Worm (Caenorhabditis elegans): ENCODE data around the gene ZK512.1.

Gene ZK512.1

DNA sequence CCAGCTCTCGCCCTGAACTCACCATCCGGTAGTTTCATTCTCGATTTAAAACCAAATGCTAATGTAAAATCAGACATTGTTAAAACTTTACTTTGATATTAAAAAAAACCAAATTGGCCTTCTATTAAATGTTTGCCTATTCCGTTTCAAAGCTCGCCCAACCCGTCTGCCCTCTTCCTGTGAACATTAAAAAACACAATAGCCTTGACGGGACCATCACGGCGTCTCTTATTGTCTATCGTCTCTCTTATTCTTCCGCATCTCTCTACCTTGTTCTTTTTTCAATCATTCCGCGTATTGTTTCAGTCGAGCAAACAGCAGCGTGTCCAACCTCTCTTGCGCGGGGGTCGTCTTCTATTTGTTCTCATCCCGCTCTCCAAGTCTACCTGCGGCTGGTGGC lies at the start of gene ZK512.1:
ZK512.1 (plus strand) TSS at position 301 of the 400 bp plus-strand sequence.
- peak; percentile 24 for TF ChIP-seq pha-4 (tag; optimal IDR thresholded peaks at IDR 0.05)
- peak; percentile 4 for TF ChIP-seq cnd-1 (tag; optimal IDR thresholded peaks at IDR 0.05)
- TF ChIP-seq ham-2 (GFP tag; optimal IDR thresholded peaks at IDR 0.05), result peak; percentile 32
- no peak for TF ChIP-seq unc-120 (tag; optimal IDR thresholded peaks at IDR 0.05; ENCODE audit: poor library complexity, severe bottlenecking)

DNA sequence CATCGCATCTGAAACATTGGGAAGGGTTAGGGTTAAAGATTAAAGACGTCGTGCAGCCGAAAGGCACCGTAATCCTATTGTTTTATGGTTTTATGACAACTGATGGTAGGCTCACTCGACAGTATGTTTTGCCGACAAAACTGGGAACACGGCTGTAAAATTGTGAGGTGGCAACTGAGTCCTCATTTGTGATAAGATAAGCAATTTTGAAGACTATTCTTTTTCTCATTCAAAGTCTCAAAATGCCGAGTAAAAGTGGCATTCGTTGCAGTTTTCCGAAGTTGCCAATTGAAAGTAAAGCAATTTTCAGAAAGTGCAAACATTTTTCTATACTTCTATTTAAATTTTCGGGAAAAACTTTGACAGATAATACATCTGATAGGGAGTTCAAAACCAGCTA lies 45.0 kb upstream of the ZK512.1 start:
- TF ChIP-seq unc-120 (tag; optimal IDR thresholded peaks at IDR 0.05; ENCODE audit: poor library complexity, severe bottlenecking), result no peak
- TF ChIP-seq lin-13 (tag; optimal IDR thresholded peaks at IDR 0.05), result no peak
- no peak for TF ChIP-seq pha-4 (tag; optimal IDR thresholded peaks at IDR 0.05)
- TF ChIP-seq unc-39 (tag; optimal IDR thresholded peaks at IDR 0.05), result no peak
- no peak for TF ChIP-seq sem-2 (GFP tag; optimal IDR thresholded peaks at IDR 0.05)
- TF ChIP-seq unc-62 (GFP tag; optimal IDR thresholded peaks at IDR 0.05), result no peak
- no peak for TF ChIP-seq ham-2 (GFP tag; optimal IDR thresholded peaks at IDR 0.05)
- TF ChIP-seq nhr-76 (tag; optimal IDR thresholded peaks at IDR 0.05), result no peak
- no peak for TF ChIP-seq elt-3 (tag; optimal IDR thresholded peaks at IDR 0.05)
- no peak for TF ChIP-seq tbx-8 (GFP tag; optimal IDR thresholded peaks at IDR 0.05)
- TF ChIP-seq M03D4.4 (tag; optimal IDR thresholded peaks at IDR 0.05), result no peak
- no peak for TF ChIP-seq mls-2 (tag; optimal IDR thresholded peaks at IDR 0.05)
- TF ChIP-seq elt-1 (tag; optimal IDR thresholded peaks at IDR 0.05; ENCODE audit: borderline replicate concordance, insufficient read depth), result no peak

DNA sequence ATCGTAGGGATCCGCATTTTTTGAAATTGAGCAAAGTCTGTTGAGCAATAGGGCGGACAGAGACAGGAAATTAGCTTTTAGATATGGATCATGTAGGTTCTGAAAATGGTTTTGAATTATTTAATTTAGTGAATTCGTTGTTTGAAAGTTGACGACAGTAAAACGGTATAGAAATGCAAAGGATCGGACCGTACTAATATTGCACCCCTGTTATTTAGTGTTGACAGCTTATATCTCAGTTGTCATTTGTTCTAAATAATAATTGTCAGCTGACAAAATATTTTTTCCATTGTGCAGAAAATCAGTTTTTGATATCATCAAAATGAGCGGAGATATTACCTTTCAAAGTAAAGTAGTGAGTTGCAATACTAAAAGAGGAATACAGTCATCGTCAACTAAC lies 43.4 kb upstream of the ZK512.1 start, which contains the start of gene lin-12:
lin-12 (minus strand) TSS at position 101 of the 400 bp plus-strand sequence.
- no peak for TF ChIP-seq sptf-1 (tag; optimal IDR thresholded peaks at IDR 0.05)
- TF ChIP-seq snpc-4 (tag; optimal IDR thresholded peaks at IDR 0.05), result no peak
- no peak for TF ChIP-seq nhr-237 (tag; optimal IDR thresholded peaks at IDR 0.05)
- no peak for TF ChIP-seq nhr-12 (tag; optimal IDR thresholded peaks at IDR 0.05)
- TF ChIP-seq sem-2 (GFP tag; optimal IDR thresholded peaks at IDR 0.05), result no peak
- no peak for TF ChIP-seq ham-2 (GFP tag; optimal IDR thresholded peaks at IDR 0.05)
- TF ChIP-seq ces-1 (GFP tag; optimal IDR thresholded peaks at IDR 0.05), result no peak
- no peak for TF ChIP-seq ztf-11 (tag; optimal IDR thresholded peaks at IDR 0.05)

DNA sequence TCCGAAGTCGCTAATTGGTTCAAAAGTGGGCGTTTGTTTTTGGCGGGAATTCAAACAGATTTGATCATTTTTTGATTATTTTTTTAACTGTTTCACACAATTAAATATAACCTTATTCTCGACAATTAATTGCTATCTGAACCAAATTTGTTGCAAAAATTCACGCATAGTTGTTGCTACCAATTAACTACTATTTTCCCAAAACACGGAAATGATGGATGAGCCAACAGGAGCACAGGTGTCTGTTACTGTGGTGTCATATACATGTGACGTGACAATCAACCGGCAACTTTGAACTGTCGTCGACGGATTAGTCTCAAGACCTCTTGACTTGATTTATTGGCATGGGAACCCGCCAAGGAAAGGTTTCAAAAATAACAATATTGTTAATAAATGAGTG lies 42.0 kb upstream of the ZK512.1 start:
- peak; percentile 13 for TF ChIP-seq unc-62 (GFP tag; optimal IDR thresholded peaks at IDR 0.05)
- peak; percentile 90 for TF ChIP-seq nhr-2 (tag; optimal IDR thresholded peaks at IDR 0.05)
- TF ChIP-seq ceh-43 (GFP tag; optimal IDR thresholded peaks at IDR 0.05), result no peak
- no peak for TF ChIP-seq cnd-1 (tag; optimal IDR thresholded peaks at IDR 0.05)
- TF ChIP-seq unc-39 (tag; optimal IDR thresholded peaks at IDR 0.05), result no peak

DNA sequence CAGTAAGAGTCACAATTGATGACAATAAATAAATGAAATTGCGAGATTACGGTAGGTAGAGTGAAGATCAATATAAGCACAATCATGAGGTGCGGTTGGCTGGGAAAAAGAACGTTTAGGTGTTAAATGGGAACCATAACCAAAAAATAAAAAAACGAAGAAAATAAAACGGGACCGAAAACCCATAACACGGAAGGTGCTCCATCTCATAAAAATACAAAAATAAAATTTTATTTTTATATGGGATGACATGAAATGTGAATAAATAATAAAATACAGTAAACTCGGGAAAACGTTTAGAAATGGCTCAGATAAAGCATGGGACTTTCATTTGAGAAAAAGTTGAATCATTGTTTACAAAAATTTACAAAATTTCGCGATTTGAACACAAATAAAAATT lies 39.2 kb upstream of the ZK512.1 start, which contains the start of gene F02A9.7:
F02A9.7 (minus strand) TSS at position 101 of the 400 bp plus-strand sequence.
- TF ChIP-seq nhr-76 (tag; optimal IDR thresholded peaks at IDR 0.05), result no peak
- no peak for TF ChIP-seq bed-3 (GFP tag; optimal IDR thresholded peaks at IDR 0.05)
- TF ChIP-seq cnd-1 (tag; optimal IDR thresholded peaks at IDR 0.05), result no peak
- no peak for TF ChIP-seq sem-2 (GFP tag; optimal IDR thresholded peaks at IDR 0.05)
- no peak for TF ChIP-seq ceh-43 (GFP tag; optimal IDR thresholded peaks at IDR 0.05)
- TF ChIP-seq mls-2 (tag; optimal IDR thresholded peaks at IDR 0.05), result no peak
- no peak for TF ChIP-seq sptf-1 (tag; optimal IDR thresholded peaks at IDR 0.05)
- no peak for TF ChIP-seq mep-1 (tag; optimal IDR thresholded peaks at IDR 0.05)
- TF ChIP-seq nhr-237 (tag; optimal IDR thresholded peaks at IDR 0.05), result no peak
- no peak for TF ChIP-seq blmp-1 (tag; optimal IDR thresholded peaks at IDR 0.05)
- TF ChIP-seq drap-1 (GFP tag; optimal IDR thresholded peaks at IDR 0.05), result no peak
- no peak for TF ChIP-seq lin-32 (GFP tag; optimal IDR thresholded peaks at IDR 0.05)
- no peak for TF ChIP-seq unc-120 (tag; optimal IDR thresholded peaks at IDR 0.05; ENCODE audit: poor library complexity, severe bottlenecking)
- TF ChIP-seq nhr-28 (tag; optimal IDR thresholded peaks at IDR 0.05), result no peak
- TF ChIP-seq M03D4.4 (tag; optimal IDR thresholded peaks at IDR 0.05), result no peak
- TF ChIP-seq nhr-2 (tag; optimal IDR thresholded peaks at IDR 0.05), result no peak
- TF ChIP-seq ham-2 (GFP tag; optimal IDR thresholded peaks at IDR 0.05), result no peak

DNA sequence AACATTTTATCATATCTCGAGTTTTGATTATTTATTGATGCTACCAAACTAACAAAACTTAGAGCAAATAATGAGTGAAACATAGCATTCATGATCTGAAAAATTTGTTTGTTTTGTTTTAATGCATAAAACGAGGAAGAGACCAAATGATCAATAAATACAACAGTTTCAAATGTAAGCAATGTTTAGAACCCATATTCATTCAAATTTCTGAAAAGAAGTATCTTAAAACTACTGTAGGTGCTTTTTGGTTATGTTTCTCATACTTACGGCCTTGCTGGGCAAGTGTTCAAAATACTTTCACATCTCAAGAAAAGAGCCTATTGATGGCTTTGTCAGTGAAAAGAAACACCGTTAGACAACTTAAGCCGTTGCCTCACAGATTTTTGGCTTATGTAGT lies 37.0 kb upstream of the ZK512.1 start, which contains the start of gene F02A9.1:
F02A9.1 (minus strand) TSS at position 101 of the 400 bp plus-strand sequence.
- TF ChIP-seq nhr-2 (tag; optimal IDR thresholded peaks at IDR 0.05), result no peak
- TF ChIP-seq hlh-1 (tag; optimal IDR thresholded peaks at IDR 0.05), result no peak
